Worm (Caenorhabditis elegans) whole organism, L3 larva: Measurements from ENCODE around the gene F16G10.2.

Source experiments
- R02D3.7 ChIP-seq: fragments of 150-350 bp; optimal IDR thresholded peaks from 2 replicates; lab custom pipeline; 2014; ENCODE audit warnings: missing biosample characterization, missing genetic modification characterization
- ZK546.5 ChIP-seq: sonication (generic microtip); optimal IDR thresholded peaks from 2 replicates; lab custom pipeline; 2017; ENCODE audit warnings: missing biosample characterization, missing genetic modification characterization
- aly-2 ChIP-seq: fragments of 150-350 bp; optimal IDR thresholded peaks from 2 replicates; lab custom pipeline; 2014; ENCODE audit warnings: missing biosample characterization, missing genetic modification characterization
- ama-1 ChIP-seq: fragments of 150-350 bp; optimal IDR thresholded peaks from 2 replicates; lab custom pipeline; 2018
- ceh-16 ChIP-seq: sonication (generic microtip); optimal IDR thresholded peaks from 2 replicates; lab custom pipeline; 2017; ENCODE audit warnings: missing biosample characterization, missing genetic modification characterization
- ceh-82 ChIP-seq: fragments of 150-350 bp; optimal IDR thresholded peaks from 2 replicates; lab custom pipeline; 2014; ENCODE audit warnings: missing biosample characterization, missing genetic modification characterization
- ceh-9 ChIP-seq: sonication (generic microtip); optimal IDR thresholded peaks from 2 replicates; lab custom pipeline; 2018; ENCODE audit warnings: missing biosample characterization, missing genetic modification characterization
- daf-12 ChIP-seq: fragments of 150-350 bp; optimal IDR thresholded peaks from 2 replicates; lab custom pipeline; 2014; ENCODE audit warnings: missing biosample characterization, missing genetic modification reagents, missing genetic modification characterization
- egl-27 ChIP-seq: sonication (generic microtip); optimal IDR thresholded peaks from 4 replicates; lab custom pipeline; 2017; ENCODE audit warnings: missing biosample characterization, missing genetic modification reagents, missing genetic modification characterization
- egl-5 ChIP-seq: fragments of 150-350 bp; optimal IDR thresholded peaks from 2 replicates; lab custom pipeline; 2017; ENCODE audit warnings: missing biosample characterization, missing genetic modification reagents, missing genetic modification characterization, inconsistent platforms
- elt-2 ChIP-seq: sonication (generic microtip); optimal IDR thresholded peaks from 2 replicates; lab custom pipeline; 2016; ENCODE audit warnings: missing genetic modification reagents, mild to moderate bottlenecking, missing genetic modification characterization, missing compliant biosample characterization
- fkh-10 ChIP-seq: sonication (generic microtip); optimal IDR thresholded peaks from 2 replicates; lab custom pipeline; 2017; ENCODE audit warnings: missing biosample characterization, missing genetic modification reagents, missing genetic modification characterization
- fkh-2 ChIP-seq: fragments of 150-350 bp; optimal IDR thresholded peaks from 2 replicates; lab custom pipeline; 2014; ENCODE audit warnings: missing biosample characterization, missing genetic modification reagents, missing genetic modification characterization
- hmg-11 ChIP-seq: sonication (generic microtip); optimal IDR thresholded peaks from 2 replicates; lab custom pipeline; 2016; ENCODE audit warnings: missing genetic modification characterization, missing compliant biosample characterization
- jun-1 ChIP-seq: fragments of 150-350 bp; optimal IDR thresholded peaks from 2 replicates; lab custom pipeline; 2014; ENCODE audit warnings: missing biosample characterization, missing genetic modification reagents, missing genetic modification characterization
- lin-15B ChIP-seq: fragments of 150-350 bp; optimal IDR thresholded peaks from 2 replicates; lab custom pipeline; 2014; ENCODE audit warnings: missing biosample characterization, missing genetic modification characterization
- lin-39 ChIP-seq: fragments of 150-350 bp; optimal IDR thresholded peaks from 2 replicates; lab custom pipeline; 2018; ENCODE audit warnings: missing biosample characterization, missing genetic modification reagents, missing genetic modification characterization
- mdl-1 ChIP-seq: fragments of 150-350 bp; optimal IDR thresholded peaks from 2 replicates; lab custom pipeline; 2014; ENCODE audit warnings: missing biosample characterization, missing genetic modification characterization
- mml-1 ChIP-seq: fragments of 150-350 bp; sonication (generic microtip); optimal IDR thresholded peaks from 3 replicates; lab custom pipeline; 2014; ENCODE audit warnings: missing biosample characterization, missing genetic modification characterization
- nfya-1 ChIP-seq: sonication (generic microtip); optimal IDR thresholded peaks from 2 replicates; lab custom pipeline; 2017; ENCODE audit warnings: missing genetic modification characterization, mild to moderate bottlenecking, missing compliant biosample characterization, antibody characterized with exemption, moderate library complexity; ENCODE audit not compliant: insufficient read depth
- nhr-11 ChIP-seq: fragments of 150-350 bp; optimal IDR thresholded peaks from 2 replicates; lab custom pipeline; 2014; ENCODE audit warnings: missing biosample characterization, missing genetic modification characterization
- nhr-23 ChIP-seq: fragments of 150-350 bp; optimal IDR thresholded peaks from 2 replicates; lab custom pipeline; 2014; ENCODE audit warnings: missing biosample characterization, missing genetic modification reagents, missing genetic modification characterization
- nhr-237 ChIP-seq: fragments of 150-350 bp; optimal IDR thresholded peaks from 2 replicates; lab custom pipeline; 2014; ENCODE audit warnings: missing biosample characterization, missing genetic modification characterization
- nhr-28 ChIP-seq: fragments of 150-350 bp; optimal IDR thresholded peaks from 2 replicates; lab custom pipeline; 2014; ENCODE audit warnings: missing biosample characterization, missing genetic modification characterization
- nhr-76 ChIP-seq: fragments of 150-350 bp; sonication (generic microtip); optimal IDR thresholded peaks from 5 replicates; lab custom pipeline; 2014; ENCODE audit warnings: missing biosample characterization, missing genetic modification characterization
- nhr-77 ChIP-seq: fragments of 150-350 bp; optimal IDR thresholded peaks from 2 replicates; lab custom pipeline; 2014; ENCODE audit warnings: missing biosample characterization, missing genetic modification characterization
- pha-4 ChIP-seq: fragments of 150-350 bp; optimal IDR thresholded peaks from 2 replicates; lab custom pipeline; 2014; ENCODE audit warnings: missing biosample characterization, missing genetic modification reagents, missing genetic modification characterization
- pqm-1 ChIP-seq: fragments of 150-350 bp; optimal IDR thresholded peaks from 2 replicates; lab custom pipeline; 2017; ENCODE audit warnings: missing biosample characterization, missing genetic modification characterization, inconsistent platforms
- sea-2 ChIP-seq: fragments of 150-350 bp; sonication (generic microtip); optimal IDR thresholded peaks from 4 replicates; lab custom pipeline; 2014; ENCODE audit warnings: missing biosample characterization, missing genetic modification reagents, missing genetic modification characterization
- skn-1 ChIP-seq: fragments of 150-350 bp; optimal IDR thresholded peaks from 2 replicates; lab custom pipeline; 2014; ENCODE audit warnings: missing biosample characterization, missing genetic modification characterization
- tbx-2 ChIP-seq: sonication (generic microtip); optimal IDR thresholded peaks from 2 replicates; lab custom pipeline; 2016; ENCODE audit warnings: mild to moderate bottlenecking, missing genetic modification characterization, missing compliant biosample characterization
- unc-39 ChIP-seq: sonication (generic microtip); optimal IDR thresholded peaks from 4 replicates; lab custom pipeline; 2017; ENCODE audit warnings: missing biosample characterization, missing genetic modification characterization
- unc-62 ChIP-seq: fragments of 150-350 bp; sonication (generic microtip); optimal IDR thresholded peaks from 4 replicates; lab custom pipeline; 2014; ENCODE audit warnings: missing biosample characterization, missing genetic modification reagents, missing genetic modification characterization
- zag-1 ChIP-seq: fragments of 150-350 bp; optimal IDR thresholded peaks from 2 replicates; lab custom pipeline; 2014; ENCODE audit warnings: missing biosample characterization, missing genetic modification characterization
- ztf-11 ChIP-seq: fragments of 150-350 bp; optimal IDR thresholded peaks from 2 replicates; lab custom pipeline; 2014; ENCODE audit warnings: missing biosample characterization, missing genetic modification characterization

Gene F16G10.2

DNA sequence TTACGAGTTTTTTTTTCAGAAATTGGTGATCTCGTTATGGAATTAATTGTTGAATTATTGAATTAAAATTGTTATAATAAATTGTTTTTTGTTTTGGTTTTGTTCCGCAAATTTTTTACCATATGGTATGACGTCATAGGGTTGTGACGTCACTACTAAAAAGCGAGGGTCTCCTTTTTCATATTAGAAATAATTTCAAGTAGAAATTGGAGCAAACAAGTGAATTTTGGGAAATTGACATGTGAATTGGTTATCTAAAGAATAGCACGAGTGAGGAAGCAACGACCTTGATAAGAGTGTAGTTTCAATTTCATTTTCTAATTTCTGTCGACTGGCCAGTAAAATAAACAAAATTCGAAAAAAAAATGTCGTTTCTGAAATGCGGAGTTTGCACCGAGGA lies 39.5 kb upstream of the F16G10.2 start, which contains the start of gene F43C11.7:
Gene F43C11.7, plus strand, starts transcription at position 326 of the 400 bp plus-strand sequence.
- TF ChIP-seq aly-2 = no peak
- TF ChIP-seq elt-2 (tag; lab: Kevin White, UChicago) = peak; percentile 87
- TF ChIP-seq ceh-82 (tag; lab: Kevin White, UChicago) = no peak
- TF ChIP-seq pqm-1 (tag; lab: Kevin White, UChicago) = peak; percentile 49
- TF ChIP-seq lin-15B = no peak
- peak; percentile 51 for TF ChIP-seq pha-4

DNA sequence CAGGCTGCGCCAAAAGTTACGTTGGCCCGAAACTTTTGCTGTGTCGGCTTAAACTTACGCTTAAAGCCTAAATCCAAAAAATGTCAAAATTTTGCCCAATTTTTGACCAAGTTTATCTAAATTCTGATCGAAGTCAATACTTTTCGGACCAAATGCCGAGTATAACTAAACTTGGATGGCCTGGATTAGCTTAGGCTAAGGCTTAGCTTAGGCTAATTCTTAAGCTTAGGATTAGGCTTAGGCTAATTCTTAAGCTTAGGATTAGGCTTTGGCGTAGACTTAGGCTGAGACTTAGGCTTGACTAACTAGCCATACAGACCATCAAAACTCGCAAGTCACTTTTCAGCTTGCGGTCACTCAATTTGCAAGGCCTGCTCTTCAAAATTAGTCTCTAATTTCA lies 38.9 kb upstream of the F16G10.2 start:
- TF ChIP-seq ceh-82 (tag; lab: Kevin White, UChicago) (no peak), jun-1 (no peak)

DNA sequence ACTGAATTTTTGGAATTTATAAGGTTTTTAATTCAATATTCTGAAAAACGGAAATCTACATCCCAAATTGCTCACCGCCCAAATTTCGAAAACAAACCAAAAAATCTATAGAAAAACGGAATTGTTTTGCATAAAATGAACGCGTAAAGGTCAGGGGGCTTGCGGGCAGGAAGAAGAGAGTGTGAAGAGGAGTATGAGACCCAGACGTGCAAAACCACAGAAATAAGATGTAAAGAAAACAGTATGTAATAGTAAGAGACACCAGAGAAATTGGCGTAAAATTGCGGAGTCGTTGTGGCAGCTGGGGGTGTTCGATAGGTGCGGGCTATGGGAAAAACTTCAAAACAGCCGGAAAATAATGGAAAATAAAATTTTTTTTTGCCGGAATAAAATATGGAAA lies 34.1 kb upstream of the F16G10.2 start:
- TF ChIP-seq nhr-11 (no peak), pqm-1 (tag; lab: Kevin White, UChicago) (no peak), hmg-11 (tag; lab: Kevin White, UChicago) (peak; percentile 42), zag-1 (no peak), unc-39 (tag; lab: Kevin White, UChicago) (no peak), nhr-77 (tag; lab: Kevin White, UChicago) (no peak), nhr-237 (tag; lab: Kevin White, UChicago) (no peak), R02D3.7 (tag; lab: Kevin White, UChicago) (no peak), jun-1 (no peak), lin-39 (tag; lab: Kevin White, UChicago) (no peak), mml-1 (tag; lab: Kevin White, UChicago) (no peak), ZK546.5 (tag; lab: Kevin White, UChicago) (no peak), egl-27 (tag; lab: Kevin White, UChicago) (no peak), ceh-82 (tag; lab: Kevin White, UChicago) (no peak), ceh-16 (peak; percentile 16), nfya-1 (tag; lab: Kevin White, UChicago) (peak; percentile 14), elt-2 (tag; lab: Kevin White, UChicago) (peak; percentile 5), sea-2 (no peak), nhr-28 (tag; lab: Kevin White, UChicago) (no peak), ceh-9 (tag; lab: Kevin White, UChicago) (no peak), nhr-23 (tag; lab: Kevin White, UChicago) (no peak), daf-12 (tag; lab: Kevin White, UChicago) (no peak), unc-62 (GFP tag; lab: Kevin White, UChicago) (no peak)

DNA sequence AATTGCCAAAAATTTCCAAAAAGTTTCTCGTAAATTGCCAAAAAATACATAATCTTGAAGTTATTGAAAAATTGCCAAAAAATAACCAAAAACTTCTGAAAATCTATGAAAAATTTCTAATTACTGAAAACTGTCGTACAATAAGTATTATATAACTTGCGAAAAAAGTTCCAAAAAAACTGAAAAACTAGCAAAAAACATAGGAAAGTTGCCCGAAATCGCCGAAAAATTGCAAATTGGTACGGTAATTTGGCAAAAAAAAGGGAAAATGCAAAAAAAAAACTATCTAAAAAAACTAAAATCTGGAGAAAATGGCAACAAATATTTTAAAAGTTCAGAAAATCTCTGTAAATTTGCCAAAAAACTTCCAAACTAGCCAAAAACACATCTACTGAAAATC lies 33.6 kb upstream of the F16G10.2 start, which contains the start of gene enri-1:
Gene enri-1, minus strand, starts transcription at position 101 of the 400 bp plus-strand sequence.
- TF ChIP-seq pqm-1 (tag; lab: Kevin White, UChicago) = no peak
- no peak for TF ChIP-seq egl-27 (tag; lab: Kevin White, UChicago)
- no peak for TF ChIP-seq nhr-76
- no peak for TF ChIP-seq ama-1 (lab: Kevin White, UChicago)
- TF ChIP-seq nhr-11 = no peak
- TF ChIP-seq hmg-11 (tag; lab: Kevin White, UChicago) = no peak
- no peak for TF ChIP-seq ztf-11 (tag; lab: Kevin White, UChicago)

DNA sequence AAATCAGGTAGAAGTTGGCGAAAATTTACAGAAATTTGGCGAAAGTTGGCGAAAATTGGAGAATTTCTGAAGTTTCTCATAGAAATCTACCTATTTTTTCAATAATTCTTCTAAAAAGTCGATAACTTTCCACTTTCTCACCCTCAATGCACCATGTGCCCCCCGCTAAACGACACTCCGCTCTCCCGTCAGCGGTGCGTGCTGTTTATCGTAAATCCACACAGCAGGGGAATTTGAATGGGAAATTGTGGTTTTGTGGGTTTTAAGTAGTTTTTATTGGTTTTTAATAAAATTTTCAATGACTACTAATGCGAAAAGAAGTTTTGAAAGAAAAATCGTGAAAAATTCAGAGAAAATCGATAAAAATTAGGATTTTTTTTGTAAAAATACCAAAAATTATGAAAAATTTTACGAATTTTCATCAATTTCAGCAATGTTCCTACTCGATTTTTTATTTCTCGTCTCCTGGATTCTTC lies 33.0 kb upstream of the F16G10.2 start, which contains the start of gene F43C11.6:
Gene F43C11.6, plus strand, starts transcription at position 426 of the 476 bp plus-strand sequence.
- TF ChIP-seq fkh-10 (GFP tag; lab: Kevin White, UChicago) = no peak
- TF ChIP-seq nhr-77 (tag; lab: Kevin White, UChicago) = no peak
- peak; percentile 59 for TF ChIP-seq pha-4
- no peak for TF ChIP-seq nhr-237 (tag; lab: Kevin White, UChicago)
- TF ChIP-seq lin-39 (tag; lab: Kevin White, UChicago) = peak; percentile 37
- peak; percentile 21 for TF ChIP-seq elt-2 (tag; lab: Kevin White, UChicago)
- TF ChIP-seq pqm-1 (tag; lab: Kevin White, UChicago) = no peak
- peak; percentile 51 for TF ChIP-seq nfya-1 (tag; lab: Kevin White, UChicago)
- TF ChIP-seq fkh-2 = no peak
- no peak for TF ChIP-seq aly-2
- no peak for TF ChIP-seq skn-1
- TF ChIP-seq R02D3.7 (tag; lab: Kevin White, UChicago) = peak; percentile 87
- TF ChIP-seq tbx-2 (tag; lab: Kevin White, UChicago) = no peak
- peak; percentile 21 for TF ChIP-seq egl-5
- peak; percentile 63 for TF ChIP-seq lin-15B
- no peak for TF ChIP-seq nhr-28 (tag; lab: Kevin White, UChicago)
- TF ChIP-seq nhr-23 (tag; lab: Kevin White, UChicago) = peak; percentile 9
- no peak for TF ChIP-seq mdl-1
- TF ChIP-seq, all 47 proteins: peak for 8
